Comparison of ENCODE assay signal across 2 fruit fly cellular contexts in genomic region chrX:6202509-6202979, dm6.
TF ChIP-seq lines count a peak whose summit lies in the region.

Gene vanin-like (minus strand): TSS chrX:6202559.

- no peak for TF ChIP-seq CTCF in whole organism, embryonic (GFP tag; optimal IDR thresholded peaks at IDR 0.05; lab: Kevin White, UChicago)

TF ChIP-seq in whole organism, embryonic, 481 proteins besides CTCF, POLR2A, EP300 and RAD21:
- TF ChIP-seq exex (tag; optimal IDR thresholded peaks at IDR 0.05; lab: Kevin White, UChicago) (peak; percentile 26), Ets65A (GFP tag; lab: Kevin White, UChicago) (peak; percentile 46), Hmx (GFP tag; optimal IDR thresholded peaks at IDR 0.05; lab: Kevin White, UChicago) (no peak), CG15514 (GFP tag; optimal IDR thresholded peaks at IDR 0.05; lab: Kevin White, UChicago) (peak; percentile 96)

TF ChIP-seq in whole organism, wandering third instar larva, 38 proteins besides CTCF, POLR2A, EP300 and RAD21:
- peak; percentile 25 for TF ChIP-seq Myc (optimal IDR thresholded peaks at IDR 0.05; lab: Kevin White, UChicago)
- TF ChIP-seq Mio (GFP tag; optimal IDR thresholded peaks at IDR 0.05; lab: Kevin White, UChicago) = no peak
